Worm (Caenorhabditis elegans): ENCODE results near the gene T01D1.5.

- TF ChIP-seq dao-5 (tag; optimal IDR thresholded peaks at IDR 0.05) (no peak), W03F9.2 (tag; optimal IDR thresholded peaks at IDR 0.05) (no peak), him-1 (tag; optimal IDR thresholded peaks at IDR 0.05) (no peak)
These were observed 25.6 kb downstream of the T01D1.5 start for ce11 chrII:163229-163628.

All from whole organism, L4/young adult.